Fruit fly (Drosophila melanogaster) whole organism, embryonic: ENCODE results near the gene mol.

Experiments used
- CG8290 ChIP-seq, 3 experiments: fragments of 200-800 bp; sonication (Bioruptor generic); optimal IDR thresholded peaks; 2 replicates each; lab custom pipeline; 2016 to 2019; ENCODE audit warnings: missing biosample characterization in 3 of 3, missing genetic modification characterization in 3 of 3, mild to moderate bottlenecking in 2 of 3, moderate library complexity in 1 of 3
- CkIIα-i1 ChIP-seq: fragments of 200-800 bp; sonication (Bioruptor generic); IDR thresholded peaks from 2 replicates; pipeline ENCODE4 v1.3.6; 2022; ENCODE audit warnings: missing biosample characterization, missing genetic modification characterization
- Dll ChIP-seq: fragments of 200-800 bp; sonication (Bioruptor generic); IDR thresholded peaks from 4 replicates; pipeline ENCODE4 v1.3.6; 2022; ENCODE audit warnings: missing biosample characterization, missing genetic modification characterization; ENCODE audit not compliant: partially characterized antibody

DNA sequence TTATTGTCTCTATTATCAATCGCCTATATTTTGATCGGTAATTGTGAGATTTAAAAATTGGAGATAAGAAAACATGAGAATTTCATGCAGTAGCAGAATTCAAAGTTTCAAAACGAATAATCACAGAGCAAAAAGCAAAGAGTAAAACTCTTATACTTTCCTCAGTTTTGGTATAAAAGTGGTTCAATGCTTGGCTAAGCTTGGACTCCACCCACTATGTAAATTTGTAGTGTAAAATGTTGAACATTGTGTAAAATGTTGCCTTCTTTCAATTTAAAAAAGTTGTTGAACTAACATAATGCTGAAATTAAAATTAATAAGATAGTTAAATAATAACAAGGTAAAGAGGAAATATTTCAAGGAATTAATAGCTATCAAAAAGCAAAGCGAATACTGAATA is 24.5 kb downstream of the mol start:
- TF ChIP-seq CkIIα-i1: no peak
- no peak for TF ChIP-seq CG8290 (GFP tag; optimal IDR thresholded peaks at IDR 0.05; lab: Kevin White, UChicago)
- TF ChIP-seq CG8290 (tag; optimal IDR thresholded peaks at IDR 0.05; lab: Kevin White, UChicago): no peak
- no peak for TF ChIP-seq Dll (GFP tag; lab: Robert Waterston, UW)
